Fruit fly (Drosophila melanogaster): Measurements from ENCODE around the gene CG17294.
A peak's percentile ranks its signal among the peaks of the same experiment; 100 is the strongest.

DNA sequence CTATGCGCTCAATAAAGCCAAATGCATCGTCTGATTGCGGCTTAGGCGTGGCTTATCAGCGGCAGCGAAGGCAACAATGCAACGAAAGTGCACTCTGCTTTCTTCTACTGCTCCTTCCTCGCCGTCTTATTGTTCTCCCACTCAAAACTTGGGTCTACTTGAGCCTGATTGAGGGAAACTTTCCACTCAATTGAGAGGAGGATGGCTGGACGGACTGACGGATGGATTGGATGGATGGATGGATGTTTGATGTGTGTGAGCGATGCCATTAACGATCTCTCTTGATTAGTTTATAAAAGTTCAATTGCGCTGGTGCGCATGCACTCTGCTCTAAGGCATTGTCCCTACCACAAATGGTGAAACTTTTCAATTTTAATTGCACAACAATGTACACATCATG, 46.2 kb downstream of the CG17294 start:
- no peak for TF ChIP-seq CG32006 (GFP tag; optimal IDR thresholded peaks at IDR 0.05)
- peak; percentile 49 for TF ChIP-seq Eip78C (GFP tag)

All from whole organism, prepupa.